Comparison of ENCODE assay signal across 5 fruit fly cellular contexts in the genomic region with DNA sequence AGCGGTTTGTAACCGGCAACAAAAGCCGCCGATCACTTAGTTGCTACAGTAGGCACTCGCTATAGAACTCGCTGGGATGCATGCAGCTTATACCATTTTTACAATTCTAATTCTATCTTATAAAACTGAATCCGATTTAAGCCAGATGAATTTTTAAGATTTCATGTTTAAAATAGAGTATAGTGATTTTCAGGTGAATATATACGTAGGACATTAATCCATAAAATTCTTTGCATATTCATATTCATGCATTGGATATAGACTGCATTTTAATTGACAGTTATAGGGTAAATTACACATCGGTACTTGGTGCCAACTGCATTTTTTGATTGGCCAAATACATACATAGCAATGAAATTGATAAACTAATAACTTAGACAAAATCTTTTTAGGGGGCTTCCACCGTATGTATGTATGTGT.
TF ChIP-seq lines count a peak whose summit lies in the region.

No protein-coding gene starts in this region.

- no peak for TF ChIP-seq CTCF in whole organism, embryonic (GFP tag; optimal IDR thresholded peaks at IDR 0.05; lab: Kevin White, UChicago)

TF ChIP-seq in whole organism, adult, 20 proteins besides CTCF, POLR2A, EP300 and RAD21:
- TF ChIP-seq Clk (GFP tag; optimal IDR thresholded peaks at IDR 0.05; lab: Kevin White, UChicago) = no peak
- peak; percentile 24 for TF ChIP-seq CG7101 (tag; optimal IDR thresholded peaks at IDR 0.05; lab: Kevin White, UChicago)
- peak; percentile 14 for TF ChIP-seq bab1 (GFP tag; optimal IDR thresholded peaks at IDR 0.05; lab: Kevin White, UChicago)
- TF ChIP-seq CG14711 (tag; optimal IDR thresholded peaks at IDR 0.05; lab: Kevin White, UChicago) = peak; percentile 26
- peak; percentile 54 for TF ChIP-seq kay (GFP tag; lab: Kevin White, UChicago; ENCODE audit: borderline replicate concordance)
- TF ChIP-seq CG12768 (GFP tag; optimal IDR thresholded peaks at IDR 0.05; lab: Kevin White, UChicago) = peak; percentile 14

TF ChIP-seq in whole organism, embryonic, 481 proteins besides CTCF, POLR2A, EP300 and RAD21 (continues in another document):
- TF ChIP-seq ro (GFP tag; IDR thresholded peaks at IDR 0.05; lab: Robert Waterston, UW) = no peak
- TF ChIP-seq ara (GFP tag; IDR thresholded peaks at IDR 0.05; lab: Robert Waterston, UW) = peak; percentile 40
- peak; percentile 67 for TF ChIP-seq CG32772 (GFP tag; IDR thresholded peaks at IDR 0.05; lab: Robert Waterston, UW)
- TF ChIP-seq grn (GFP tag; optimal IDR thresholded peaks at IDR 0.05; lab: Kevin White, UChicago) = no peak
- no peak for TF ChIP-seq CG17186 (GFP tag; optimal IDR thresholded peaks at IDR 0.05; lab: Kevin White, UChicago)
- no peak for TF ChIP-seq CG12744 (GFP tag; optimal IDR thresholded peaks at IDR 0.05; lab: Kevin White, UChicago)
- no peak for TF ChIP-seq usp (GFP tag; optimal IDR thresholded peaks at IDR 0.05; lab: Kevin White, UChicago)
- peak; percentile 84 for TF ChIP-seq grau (tag; optimal IDR thresholded peaks at IDR 0.05; lab: Kevin White, UChicago)
- peak; percentile 34 for TF ChIP-seq fd96Cb (tag; optimal IDR thresholded peaks at IDR 0.05; lab: Kevin White, UChicago)
- no peak for TF ChIP-seq CG12104 (GFP tag; optimal IDR thresholded peaks at IDR 0.05; lab: Kevin White, UChicago)
- peak; percentile 71 for TF ChIP-seq Gug (GFP tag; IDR thresholded peaks at IDR 0.05; lab: Robert Waterston, UW)
- peak; percentile 51 for TF ChIP-seq ind (GFP tag; optimal IDR thresholded peaks at IDR 0.05; lab: Kevin White, UChicago)
- TF ChIP-seq Med (GFP tag; lab: Kevin White, UChicago) = peak; percentile 85
- TF ChIP-seq HmgZ (tag; optimal IDR thresholded peaks at IDR 0.05; lab: Kevin White, UChicago) = no peak
- no peak for TF ChIP-seq Sox102F (GFP tag; optimal IDR thresholded peaks at IDR 0.05; lab: Kevin White, UChicago)
- TF ChIP-seq CG1647 (GFP tag; optimal IDR thresholded peaks at IDR 0.05; lab: Kevin White, UChicago) = no peak
- TF ChIP-seq Taf1 (GFP tag; IDR thresholded peaks at IDR 0.05; lab: Robert Waterston, UW) = no peak
- TF ChIP-seq CG14014 (GFP tag; IDR thresholded peaks at IDR 0.05; lab: Robert Waterston, UW) = no peak
- TF ChIP-seq CG14710 (tag; optimal IDR thresholded peaks at IDR 0.05; lab: Kevin White, UChicago) = peak; percentile 38
- TF ChIP-seq run (tag; optimal IDR thresholded peaks at IDR 0.05; lab: Kevin White, UChicago) = no peak
- no peak for TF ChIP-seq maf-S (GFP tag; optimal IDR thresholded peaks at IDR 0.05; lab: Kevin White, UChicago)

TF ChIP-seq in whole organism, prepupa, 60 proteins besides CTCF, POLR2A, EP300 and RAD21 (continues in another document):
- TF ChIP-seq CG6163 (GFP tag; IDR thresholded peaks at IDR 0.05; lab: Robert Waterston, UW) = peak; percentile 56
- TF ChIP-seq CG8319 (GFP tag; optimal IDR thresholded peaks at IDR 0.05; lab: Kevin White, UChicago) = peak; percentile 47
- peak; percentile 74 for TF ChIP-seq svp (GFP tag; lab: Kevin White, UChicago)
- TF ChIP-seq CG9139 (GFP tag; optimal IDR thresholded peaks at IDR 0.05; lab: Kevin White, UChicago) = no peak
- TF ChIP-seq acj6 (GFP tag; optimal IDR thresholded peaks at IDR 0.05; lab: Kevin White, UChicago) = peak; percentile 50
- TF ChIP-seq Lpt (GFP tag; optimal IDR thresholded peaks at IDR 0.05; lab: Kevin White, UChicago) = no peak
- peak; percentile 29; the same call in 1 of the 2 replicates for TF ChIP-seq Gug (GFP tag; IDR thresholded peaks at IDR 0.05; lab: Robert Waterston, UW)
- no peak for TF ChIP-seq Hr39 (GFP tag; optimal IDR thresholded peaks at IDR 0.05; lab: Kevin White, UChicago)
- no peak for TF ChIP-seq ss (GFP tag; optimal IDR thresholded peaks at IDR 0.05; lab: Kevin White, UChicago)
- no peak for TF ChIP-seq Ets96B (tag; optimal IDR thresholded peaks at IDR 0.05; lab: Kevin White, UChicago)
- TF ChIP-seq salr (GFP tag; optimal IDR thresholded peaks at IDR 0.05; lab: Kevin White, UChicago) = no peak
- peak; percentile 65 for TF ChIP-seq cyc (GFP tag; optimal IDR thresholded peaks at IDR 0.05; lab: Kevin White, UChicago)
- no peak for TF ChIP-seq CG6276 (GFP tag; optimal IDR thresholded peaks at IDR 0.05; lab: Kevin White, UChicago)
- no peak for TF ChIP-seq CG34406 (GFP tag; optimal IDR thresholded peaks at IDR 0.05; lab: Kevin White, UChicago)
- peak; percentile 45 for TF ChIP-seq CG3032 (tag; optimal IDR thresholded peaks at IDR 0.05; lab: Kevin White, UChicago)
- TF ChIP-seq eg (GFP tag; IDR thresholded peaks at IDR 0.05; lab: Robert Waterston, UW) = peak; percentile 65; the same call in 2 of the 3 replicates
- TF ChIP-seq achi (GFP tag; optimal IDR thresholded peaks at IDR 0.05; lab: Kevin White, UChicago) = peak; percentile 5
- TF ChIP-seq Sox14 (GFP tag; optimal IDR thresholded peaks at IDR 0.05; lab: Kevin White, UChicago) = peak; percentile 47
- no peak for TF ChIP-seq Smox (GFP tag; optimal IDR thresholded peaks at IDR 0.05; lab: Kevin White, UChicago)
- TF ChIP-seq CG3919 (GFP tag; optimal IDR thresholded peaks at IDR 0.05; lab: Kevin White, UChicago) = peak; percentile 66
- no peak for TF ChIP-seq CG6854 (GFP tag; optimal IDR thresholded peaks at IDR 0.05; lab: Kevin White, UChicago)
- TF ChIP-seq CG1621 (tag; optimal IDR thresholded peaks at IDR 0.05; lab: Kevin White, UChicago) = no peak

TF ChIP-seq in whole organism, pupa, 21 proteins besides CTCF, POLR2A, EP300 and RAD21:
- TF ChIP-seq EcR (GFP tag; optimal IDR thresholded peaks at IDR 0.05; lab: Kevin White, UChicago) (no peak), Ets98B (GFP tag; IDR thresholded peaks at IDR 0.05; lab: Robert Waterston, UW) (peak; percentile 51; the same call in 1 of the 2 replicates), CG12605 (GFP tag; IDR thresholded peaks at IDR 0.05; lab: Robert Waterston, UW) (no peak), CG14655 (GFP tag; optimal IDR thresholded peaks at IDR 0.05; lab: Kevin White, UChicago) (no peak), Pif1A (GFP tag; optimal IDR thresholded peaks at IDR 0.05; lab: Kevin White, UChicago) (no peak), CG8301 (tag; optimal IDR thresholded peaks at IDR 0.05; lab: Kevin White, UChicago) (peak; percentile 49), CG9948 (tag; optimal IDR thresholded peaks at IDR 0.05; lab: Kevin White, UChicago) (peak; percentile 13), CG32121 (GFP tag; IDR thresholded peaks at IDR 0.05; lab: Robert Waterston, UW) (0 out of 2 replicates have a peak, but pooled peaks have one; percentile 28), CG8159 (tag; optimal IDR thresholded peaks at IDR 0.05; lab: Kevin White, UChicago) (peak; percentile 62), Pif1B (GFP tag; optimal IDR thresholded peaks at IDR 0.05; lab: Kevin White, UChicago) (no peak), fd96Ca (GFP tag; IDR thresholded peaks at IDR 0.05; lab: Robert Waterston, UW) (peak; percentile 17; the same call in 1 of the 3 replicates), CG4496 (GFP tag; IDR thresholded peaks at IDR 0.05; lab: Robert Waterston, UW) (peak; percentile 61), CG17806 (tag; optimal IDR thresholded peaks at IDR 0.05; lab: Kevin White, UChicago) (peak; percentile 44), CG15710 (tag; optimal IDR thresholded peaks at IDR 0.05; lab: Kevin White, UChicago) (peak; percentile 46)
TF ChIP-seq in whole organism, pupa: peak in this region for 9.

TF ChIP-seq in whole organism, wandering third instar larva, 38 proteins besides CTCF, POLR2A, EP300 and RAD21:
- TF ChIP-seq dmrt93B (GFP tag; optimal IDR thresholded peaks at IDR 0.05; lab: Kevin White, UChicago) = no peak
- peak; percentile 19 for TF ChIP-seq Hnf4 (GFP tag; optimal IDR thresholded peaks at IDR 0.05; lab: Kevin White, UChicago)
- TF ChIP-seq ey (GFP tag; optimal IDR thresholded peaks at IDR 0.05; lab: Kevin White, UChicago) = peak; percentile 33
- no peak for TF ChIP-seq sv (GFP tag; optimal IDR thresholded peaks at IDR 0.05; lab: Kevin White, UChicago)
- TF ChIP-seq Myc (optimal IDR thresholded peaks at IDR 0.05; lab: Kevin White, UChicago) = no peak
- TF ChIP-seq woc (GFP tag; optimal IDR thresholded peaks at IDR 0.05; lab: Kevin White, UChicago) = peak; percentile 40
- peak in 1 of 2 experiments; percentile 53 for TF ChIP-seq foxo (GFP tag; optimal IDR thresholded peaks at IDR 0.05; lab: Kevin White, UChicago)
- peak; percentile 16 for TF ChIP-seq rgr (GFP tag; optimal IDR thresholded peaks at IDR 0.05; lab: Kevin White, UChicago)
- peak; percentile 37 for TF ChIP-seq HLH106 (tag; optimal IDR thresholded peaks at IDR 0.05; lab: Kevin White, UChicago)
- TF ChIP-seq fru (GFP tag; optimal IDR thresholded peaks at IDR 0.05; lab: Kevin White, UChicago) = peak; percentile 56
